1 fruit fly cellular context compared by ENCODE assay signal in the genomic region with DNA sequence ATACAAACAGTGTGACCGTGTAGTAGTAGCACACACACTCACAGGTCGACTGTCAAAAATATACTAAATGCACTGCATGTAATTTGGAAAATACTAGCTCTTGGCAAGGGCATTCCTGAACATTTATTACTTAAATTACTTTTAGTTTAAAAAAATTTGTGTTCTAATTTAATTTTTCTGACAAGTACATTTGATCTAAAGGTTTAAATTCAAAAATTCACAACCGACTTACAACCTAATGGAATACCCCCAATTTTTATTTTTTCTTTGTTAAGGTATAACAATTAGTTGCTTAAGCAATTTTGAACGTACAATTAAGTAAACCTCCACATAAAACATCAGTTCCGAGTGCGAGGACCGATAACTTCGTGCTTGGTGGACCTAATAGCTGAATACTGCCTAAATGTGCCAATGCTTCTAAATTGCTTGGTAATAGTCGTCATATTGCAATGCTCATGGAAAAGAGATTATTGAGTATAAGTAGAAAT.
TF ChIP-seq lines count a peak whose summit lies in the region.

Gene CG1142 (minus strand): TSS at position 15 of the 488 bp plus-strand sequence.

TF ChIP-seq in whole organism, embryonic, 481 proteins besides CTCF, POLR2A, EP300 and RAD21 (continued from another document):
- TF ChIP-seq HmgD (GFP tag; optimal IDR thresholded peaks at IDR 0.05; lab: Kevin White, UChicago) (peak; percentile 89), peb (GFP tag; IDR thresholded peaks at IDR 0.05; lab: Robert Waterston, UW) (peak; percentile 95), bsh (GFP tag; optimal IDR thresholded peaks at IDR 0.05; lab: Kevin White, UChicago) (peak in 1 of 2 experiments; percentile 99), CG14710 (tag; optimal IDR thresholded peaks at IDR 0.05; lab: Kevin White, UChicago) (peak; percentile 99), Oli (tag; optimal IDR thresholded peaks at IDR 0.05; lab: Kevin White, UChicago) (peak; percentile 99), bcd (GFP tag; optimal IDR thresholded peaks at IDR 0.05; lab: Kevin White, UChicago) (peak; percentile 97), CG7357 (GFP tag; IDR thresholded peaks at IDR 0.05; lab: Robert Waterston, UW) (peak; percentile 91)
